Worm (Caenorhabditis elegans) whole organism, L4 larva: ENCODE data around the gene T22B7.22.

ENCODE experiments used
- Y48G9A.11 ChIP-seq: fragments of 200-800 bp; sonication (Bioruptor generic); IDR thresholded peaks from 2 replicates; pipeline ENCODE4 v1.3.6; 2022; ENCODE audit warnings: missing genetic modification reagents, missing genetic modification characterization, missing compliant biosample characterization
- aly-2 ChIP-seq: sonication (generic microtip); optimal IDR thresholded peaks from 2 replicates; lab custom pipeline; 2018; ENCODE audit warnings: missing biosample characterization, missing genetic modification characterization
- egl-43 ChIP-seq: fragments of 200-800 bp; sonication (Bioruptor generic); IDR thresholded peaks from 2 replicates; pipeline ENCODE4 v1.3.6; 2022; ENCODE audit warnings: missing genetic modification reagents, missing genetic modification characterization, missing compliant biosample characterization
- lin-15B ChIP-seq: fragments of 150-350 bp; sonication (generic microtip); optimal IDR thresholded peaks from 3 replicates; lab custom pipeline; 2014; ENCODE audit warnings: missing biosample characterization, missing genetic modification characterization
- lir-3 ChIP-seq: sonication (generic microtip); optimal IDR thresholded peaks from 2 replicates; lab custom pipeline; 2016; ENCODE audit warnings: mild to moderate bottlenecking, missing genetic modification characterization, missing compliant biosample characterization
- mxl-2 ChIP-seq: fragments of 200-800 bp; sonication (Bioruptor generic); conservative IDR thresholded peaks from 2 replicates; pipeline ENCODE4 v1.3.6; 2022; ENCODE audit warnings: missing genetic modification reagents, missing genetic modification characterization, missing compliant biosample characterization
- nhr-28 ChIP-seq: fragments of 150-350 bp; optimal IDR thresholded peaks from 2 replicates; lab custom pipeline; 2014; ENCODE audit warnings: missing biosample characterization, missing genetic modification characterization
- nhr-6 ChIP-seq: fragments of 150-350 bp; optimal IDR thresholded peaks from 2 replicates; lab custom pipeline; 2014; ENCODE audit warnings: missing biosample characterization, missing genetic modification characterization
- rbr-2 ChIP-seq: sonication (generic microtip); optimal IDR thresholded peaks from 2 replicates; lab custom pipeline; 2016; ENCODE audit warnings: missing genotype, missing genetic modification characterization, missing compliant biosample characterization
- snpc-1.2 ChIP-seq: fragments of 200-800 bp; sonication (Bioruptor generic); IDR thresholded peaks from 2 replicates; pipeline ENCODE4 v1.3.6; 2022; ENCODE audit warnings: missing genetic modification reagents, missing genetic modification characterization, missing compliant biosample characterization

DNA sequence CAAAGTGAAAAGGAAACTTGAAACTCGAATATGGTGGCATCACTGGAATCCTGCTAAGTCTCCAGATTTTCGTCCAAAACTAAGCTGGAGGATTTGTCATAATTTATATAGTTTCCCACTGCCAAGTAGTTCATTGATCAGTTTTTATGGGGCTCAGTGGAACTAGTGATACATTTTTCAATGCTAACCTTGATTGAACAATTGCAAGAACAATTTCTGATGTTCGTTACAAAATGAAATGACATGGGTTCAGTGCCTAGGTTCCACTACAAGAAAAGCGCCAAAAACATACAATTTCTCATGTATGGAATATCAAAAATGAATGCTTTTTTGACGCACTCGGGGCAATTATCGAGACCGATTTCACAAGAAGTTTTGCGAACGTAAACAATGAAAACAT, 38.0 kb upstream of the T22B7.22 start:
- no peak for TF ChIP-seq mxl-2 (GFP tag; lab: Robert Waterston, UW)
- no peak for TF ChIP-seq snpc-1.2
- no peak for TF ChIP-seq lin-15B (tag; lab: Kevin White, UChicago)
- no peak for TF ChIP-seq nhr-28
- no peak for TF ChIP-seq rbr-2 (tag; lab: Kevin White, UChicago)
- TF ChIP-seq Y48G9A.11 (GFP tag; lab: Robert Waterston, UW): no peak
- no peak for TF ChIP-seq nhr-6 (tag; lab: Kevin White, UChicago)
- TF ChIP-seq egl-43 (GFP tag; lab: Robert Waterston, UW): no peak
- TF ChIP-seq aly-2: no peak
- no peak for TF ChIP-seq lir-3 (tag; lab: Kevin White, UChicago)
